Worm (Caenorhabditis elegans) whole organism, L4 larva: ENCODE results near the gene cyp-35A3.

Experiments
- arid-1 ChIP-seq: fragments of 200-800 bp; sonication (Bioruptor generic); conservative IDR thresholded peaks from 2 replicates; pipeline ENCODE4 v1.3.6; 2022; ENCODE audit warnings: missing genetic modification reagents, missing genetic modification characterization, missing compliant biosample characterization
- nhr-11 ChIP-seq: fragments of 150-350 bp; optimal IDR thresholded peaks from 2 replicates; lab custom pipeline; 2014; ENCODE audit warnings: missing biosample characterization, missing genetic modification characterization
- nhr-237 ChIP-seq: sonication (generic microtip); optimal IDR thresholded peaks from 2 replicates; lab custom pipeline; 2017; ENCODE audit warnings: missing biosample characterization, missing genetic modification characterization

DNA sequence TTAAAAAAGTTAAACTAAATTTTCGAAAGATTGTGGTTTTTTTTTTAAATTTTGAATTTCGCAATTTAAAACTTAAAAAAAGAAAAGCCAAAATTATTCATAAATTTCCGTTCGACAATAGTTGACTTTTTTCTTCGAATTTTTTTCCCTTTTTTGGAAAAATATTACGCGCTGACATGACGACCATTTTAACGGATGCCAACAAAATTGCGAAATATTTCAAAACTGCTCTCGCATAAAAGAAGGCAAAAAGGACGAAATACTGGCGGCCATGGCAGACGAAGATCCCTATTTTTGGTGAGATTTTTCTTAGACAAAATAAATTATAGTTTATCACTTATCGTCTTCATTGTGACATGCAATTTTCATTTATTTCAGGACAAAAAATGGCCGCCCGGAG, 16.1 kb downstream of the cyp-35A3 start:
- TF ChIP-seq nhr-237 (tag; lab: Kevin White, UChicago) = no peak
- no peak for TF ChIP-seq nhr-11 (tag; lab: Kevin White, UChicago)
- no peak for TF ChIP-seq arid-1 (GFP tag; lab: Robert Waterston, UW)
